Fruit fly (Drosophila melanogaster) whole organism, prepupa: ENCODE results near the gene Hers.

Source experiments
- Blimp-1 ChIP-seq: fragments of 200-800 bp; sonication (Bioruptor generic); optimal IDR thresholded peaks from 3 replicates; lab custom pipeline; 2017; ENCODE audit warnings: missing biosample characterization, missing genetic modification characterization, mild to moderate bottlenecking, moderate library complexity, missing genetic modification reagents
- CG10669 ChIP-seq: fragments of 200-800 bp; sonication (Bioruptor generic); optimal IDR thresholded peaks from 3 replicates; lab custom pipeline; 2018; ENCODE audit warnings: missing biosample characterization, mild to moderate bottlenecking, missing genetic modification characterization, moderate library complexity
- CG11294 ChIP-seq: fragments of 200-800 bp; sonication (Bioruptor generic); IDR thresholded peaks from 2 replicates; pipeline ENCODE4 v1.3.6; 2022; ENCODE audit warnings: missing biosample characterization, missing genetic modification characterization
- CG1621 ChIP-seq: fragments of 200-800 bp; sonication (Bioruptor generic); optimal IDR thresholded peaks from 3 replicates; lab custom pipeline; 2018; ENCODE audit warnings: missing biosample characterization, mild to moderate bottlenecking, missing genetic modification characterization
- CG16779 ChIP-seq: fragments of 200-800 bp; sonication (Bioruptor generic); optimal IDR thresholded peaks from 3 replicates; lab custom pipeline; 2017; ENCODE audit warnings: missing biosample characterization, mild to moderate bottlenecking, missing genetic modification characterization
- CG3032 ChIP-seq: fragments of 200-800 bp; optimal IDR thresholded peaks from 2 replicates; lab custom pipeline; 2019; ENCODE audit warnings: missing biosample characterization, mild to moderate bottlenecking, missing genetic modification characterization, moderate library complexity
- CG31627 ChIP-seq: fragments of 200-800 bp; sonication (Bioruptor generic); optimal IDR thresholded peaks from 3 replicates; lab custom pipeline; 2016; ENCODE audit warnings: missing biosample characterization, missing genetic modification characterization
- CG32006 ChIP-seq: fragments of 200-800 bp; sonication (Bioruptor generic); optimal IDR thresholded peaks from 3 replicates; lab custom pipeline; 2017; ENCODE audit warnings: missing biosample characterization, mild to moderate bottlenecking, missing genetic modification characterization
- CG34406 ChIP-seq: fragments of 200-800 bp; sonication (Bioruptor generic); optimal IDR thresholded peaks from 3 replicates; lab custom pipeline; 2016; ENCODE audit warnings: missing biosample characterization, missing genetic modification characterization
- CG3919 ChIP-seq: fragments of 200-800 bp; sonication (Bioruptor generic); optimal IDR thresholded peaks from 3 replicates; lab custom pipeline; 2016; ENCODE audit warnings: missing biosample characterization, missing genetic modification characterization
- CG6163 ChIP-seq: fragments of 200-800 bp; sonication (Bioruptor generic); IDR thresholded peaks from 3 replicates; pipeline ENCODE4 v1.3.6; 2022; ENCODE audit warnings: missing biosample characterization, missing genetic modification characterization
- CG6276 ChIP-seq: fragments of 200-800 bp; sonication (Bioruptor generic); optimal IDR thresholded peaks from 2 replicates; lab custom pipeline; 2017; ENCODE audit warnings: missing biosample characterization, mild to moderate bottlenecking, missing genetic modification characterization
- CG6792 ChIP-seq: fragments of 200-800 bp; sonication (Bioruptor generic); optimal IDR thresholded peaks from 3 replicates; lab custom pipeline; 2016; ENCODE audit warnings: missing biosample characterization, missing genetic modification characterization
- CG6808 ChIP-seq: fragments of 200-800 bp; sonication (Bioruptor generic); optimal IDR thresholded peaks from 3 replicates; lab custom pipeline; 2017; ENCODE audit warnings: missing biosample characterization, missing genetic modification characterization, mild to moderate bottlenecking, moderate library complexity, missing genetic modification reagents
- CG7368 ChIP-seq: fragments of 200-800 bp; sonication (Bioruptor generic); optimal IDR thresholded peaks from 3 replicates; lab custom pipeline; 2016; ENCODE audit warnings: missing biosample characterization, missing genetic modification characterization
- CG8119 ChIP-seq: fragments of 200-800 bp; sonication (Bioruptor generic); IDR thresholded peaks from 3 replicates; pipeline ENCODE4 v1.3.6; 2022; ENCODE audit warnings: missing biosample characterization, missing genetic modification characterization
- CG8319 ChIP-seq: fragments of 200-800 bp; sonication (Bioruptor generic); optimal IDR thresholded peaks from 3 replicates; lab custom pipeline; 2016; ENCODE audit warnings: missing biosample characterization, missing genetic modification characterization
- CG8632 ChIP-seq: fragments of 200-800 bp; sonication (Bioruptor generic); optimal IDR thresholded peaks from 3 replicates; lab custom pipeline; 2016; ENCODE audit warnings: missing biosample characterization, missing genetic modification characterization
- Eip75B ChIP-seq: fragments of 200-800 bp; sonication (Bioruptor generic); optimal IDR thresholded peaks from 3 replicates; lab custom pipeline; 2016; ENCODE audit warnings: missing biosample characterization, missing genetic modification characterization
- Eip78C ChIP-seq: fragments of 200-800 bp; sonication (Bioruptor generic); peaks from one replicate; lab custom pipeline; 2016; ENCODE audit warnings: missing biosample characterization, missing genetic modification characterization
- Eip93F ChIP-seq: fragments of 200-800 bp; sonication (Bioruptor generic); optimal IDR thresholded peaks from 2 replicates; lab custom pipeline; 2016; ENCODE audit warnings: missing biosample characterization, mild to moderate bottlenecking, missing genetic modification characterization
- Ets21C ChIP-seq: fragments of 200-800 bp; sonication (Bioruptor generic); optimal IDR thresholded peaks from 3 replicates; lab custom pipeline; 2016; ENCODE audit warnings: missing biosample characterization, missing genetic modification characterization
- Ets96B ChIP-seq: fragments of 200-800 bp; optimal IDR thresholded peaks from 2 replicates; lab custom pipeline; 2019; ENCODE audit warnings: missing biosample characterization, mild to moderate bottlenecking, missing genetic modification characterization, moderate library complexity
- Hr38 ChIP-seq: sonication (Bioruptor generic); optimal IDR thresholded peaks from 2 replicates; lab custom pipeline; 2016; ENCODE audit warnings: missing biosample characterization, missing genetic modification characterization
- Hr39 ChIP-seq: fragments of 200-800 bp; sonication (Bioruptor generic); optimal IDR thresholded peaks from 2 replicates; lab custom pipeline; 2016; ENCODE audit warnings: missing biosample characterization, missing genetic modification characterization
- Hr4 ChIP-seq: fragments of 200-800 bp; sonication (Bioruptor generic); optimal IDR thresholded peaks from 3 replicates; lab custom pipeline; 2016; ENCODE audit warnings: missing biosample characterization, missing genetic modification characterization
- Lpt ChIP-seq: fragments of 200-800 bp; sonication (Bioruptor generic); optimal IDR thresholded peaks from 3 replicates; lab custom pipeline; 2016; ENCODE audit warnings: missing biosample characterization, missing genetic modification characterization
- Met ChIP-seq: fragments of 200-800 bp; sonication (Bioruptor generic); optimal IDR thresholded peaks from 3 replicates; lab custom pipeline; 2016; ENCODE audit warnings: missing biosample characterization, missing genetic modification characterization
- OdsH ChIP-seq: fragments of 200-800 bp; sonication (Bioruptor generic); optimal IDR thresholded peaks from 3 replicates; lab custom pipeline; 2016; ENCODE audit warnings: missing biosample characterization, missing genetic modification characterization
- Smox ChIP-seq: fragments of 200-800 bp; sonication (Bioruptor generic); optimal IDR thresholded peaks from 3 replicates; lab custom pipeline; 2016; ENCODE audit warnings: missing biosample characterization, missing genetic modification characterization
- Sox102F ChIP-seq: fragments of 200-800 bp; sonication (Bioruptor generic); optimal IDR thresholded peaks from 2 replicates; lab custom pipeline; 2016; ENCODE audit warnings: missing biosample characterization, mild to moderate bottlenecking, missing genetic modification characterization
- Sox14 ChIP-seq: fragments of 200-800 bp; sonication (Bioruptor generic); optimal IDR thresholded peaks from 3 replicates; lab custom pipeline; 2016; ENCODE audit warnings: missing biosample characterization, missing genetic modification characterization
- Sox15 ChIP-seq: fragments of 200-800 bp; sonication (Bioruptor generic); optimal IDR thresholded peaks from 3 replicates; lab custom pipeline; 2016; ENCODE audit warnings: missing biosample characterization, missing genetic modification characterization
- acj6 ChIP-seq: fragments of 200-800 bp; sonication (Bioruptor generic); optimal IDR thresholded peaks from 3 replicates; lab custom pipeline; 2016; ENCODE audit warnings: missing biosample characterization, missing genetic modification characterization
- cyc ChIP-seq: fragments of 200-800 bp; sonication (Bioruptor generic); optimal IDR thresholded peaks from 3 replicates; lab custom pipeline; 2016; ENCODE audit warnings: missing biosample characterization, missing genetic modification characterization
- dsx ChIP-seq: fragments of 200-800 bp; optimal IDR thresholded peaks from 3 replicates; lab custom pipeline; 2019; ENCODE audit warnings: missing biosample characterization, mild to moderate bottlenecking, missing genetic modification characterization, moderate library complexity; ENCODE audit not compliant: poor library complexity, severe bottlenecking
- eg ChIP-seq: fragments of 200-800 bp; sonication (Bioruptor generic); IDR thresholded peaks from 3 replicates; pipeline ENCODE4 v1.3.6; 2022; ENCODE audit warnings: missing biosample characterization, missing genetic modification characterization
- esn ChIP-seq: fragments of 200-800 bp; sonication (Bioruptor generic); optimal IDR thresholded peaks from 2 replicates; lab custom pipeline; 2016; ENCODE audit warnings: missing biosample characterization, mild to moderate bottlenecking, missing genetic modification characterization, moderate library complexity
- fd59A ChIP-seq: fragments of 200-800 bp; sonication (Bioruptor generic); optimal IDR thresholded peaks from 2 replicates; lab custom pipeline; 2017; ENCODE audit warnings: missing biosample characterization, mild to moderate bottlenecking, missing genetic modification characterization, missing genetic modification reagents
- fd85E ChIP-seq: fragments of 200-800 bp; sonication (Bioruptor generic); optimal IDR thresholded peaks from 3 replicates; lab custom pipeline; 2016; ENCODE audit warnings: missing biosample characterization, missing genetic modification characterization
- pdm3 ChIP-seq: fragments of 200-800 bp; sonication (Bioruptor generic); optimal IDR thresholded peaks from 3 replicates; lab custom pipeline; 2016; ENCODE audit warnings: missing biosample characterization, missing genetic modification characterization
- salr ChIP-seq, 2 experiments: fragments of 200-800 bp; sonication (Bioruptor generic); optimal IDR thresholded peaks; 3 replicates each; lab custom pipeline; 2016 to 2018; ENCODE audit warnings: missing biosample characterization in 2 of 2, missing genetic modification characterization in 2 of 2, mild to moderate bottlenecking in 1 of 2
- spab ChIP-seq: fragments of 200-800 bp; sonication (Bioruptor generic); optimal IDR thresholded peaks from 2 replicates; lab custom pipeline; 2017; ENCODE audit warnings: missing biosample characterization, mild to moderate bottlenecking, missing genetic modification characterization, missing genetic modification reagents
- ss ChIP-seq, 2 experiments: fragments of 200-800 bp; sonication (Bioruptor generic); optimal IDR thresholded peaks; 2 replicates in 1 of 2; 3 replicates in 1 of 2; lab custom pipeline; 2017 to 2018; ENCODE audit warnings: mild to moderate bottlenecking in 2 of 2, missing biosample characterization in 2 of 2, missing genetic modification characterization in 2 of 2, moderate library complexity in 1 of 2
- svp ChIP-seq: fragments of 200-800 bp; sonication (Bioruptor generic); peaks from one replicate; lab custom pipeline; 2016; ENCODE audit warnings: missing biosample characterization, missing genetic modification characterization
- topi ChIP-seq: fragments of 200-800 bp; sonication (Bioruptor generic); optimal IDR thresholded peaks from 3 replicates; lab custom pipeline; 2016; ENCODE audit warnings: missing biosample characterization, missing genetic modification characterization
- vri ChIP-seq: fragments of 200-800 bp; sonication (Bioruptor generic); optimal IDR thresholded peaks from 3 replicates; lab custom pipeline; 2016; ENCODE audit warnings: missing biosample characterization, mild to moderate bottlenecking, missing genetic modification characterization

Hers gene

dm6 chrX:19897328-19897990 lies 31.5 kb downstream of the Hers start:
- TF ChIP-seq salr (GFP tag; optimal IDR thresholded peaks at IDR 0.05; lab: Kevin White, UChicago), result no peak
- no peak for TF ChIP-seq esn (GFP tag; lab: Kevin White, UChicago)
- TF ChIP-seq topi (GFP tag; lab: Kevin White, UChicago), result no peak
- TF ChIP-seq OdsH (GFP tag; lab: Kevin White, UChicago), result no peak
- no peak for TF ChIP-seq Hr39 (GFP tag; lab: Kevin White, UChicago)
- TF ChIP-seq Hr38, result no peak
- no peak for TF ChIP-seq Lpt (GFP tag; lab: Kevin White, UChicago)
- peak in 1 of 2 experiments; percentile 7 for TF ChIP-seq ss (GFP tag; optimal IDR thresholded peaks at IDR 0.05; lab: Kevin White, UChicago)
- no peak for TF ChIP-seq Ets21C (GFP tag; lab: Kevin White, UChicago)
- no peak for TF ChIP-seq pdm3 (GFP tag; lab: Kevin White, UChicago)
- no peak for TF ChIP-seq CG34406 (GFP tag; lab: Kevin White, UChicago)
- peak; percentile 26 for TF ChIP-seq Ets96B
- peak; percentile 2 for TF ChIP-seq Sox14 (GFP tag; lab: Kevin White, UChicago)
- no peak for TF ChIP-seq CG8319
- no peak for TF ChIP-seq CG11294 (GFP tag; lab: Robert Waterston, UW)
- TF ChIP-seq vri (GFP tag; lab: Kevin White, UChicago), result no peak
- TF ChIP-seq CG8632 (GFP tag; lab: Kevin White, UChicago), result no peak
- TF ChIP-seq eg, result 0 out of 3 replicates have a peak, but pooled peaks have one; percentile 9
- peak; percentile 63 for TF ChIP-seq svp
- TF ChIP-seq CG8119 (GFP tag; lab: Robert Waterston, UW), result no peak
- no peak for TF ChIP-seq CG16779
- no peak for TF ChIP-seq CG6163
- TF ChIP-seq CG3919, result no peak
- TF ChIP-seq CG6792 (GFP tag; lab: Kevin White, UChicago), result no peak
- TF ChIP-seq Eip78C (GFP tag; lab: Kevin White, UChicago), result peak; percentile 50
- TF ChIP-seq fd85E (GFP tag; lab: Kevin White, UChicago), result no peak
- TF ChIP-seq cyc (GFP tag; lab: Kevin White, UChicago), result no peak
- TF ChIP-seq CG7368 (GFP tag; lab: Kevin White, UChicago), result no peak
- no peak for TF ChIP-seq CG6808 (GFP tag; lab: Kevin White, UChicago)
- TF ChIP-seq CG32006 (GFP tag; lab: Kevin White, UChicago), result peak; percentile 4
- TF ChIP-seq, all 60 proteins: peak for 7

dm6 chrX:19897991-19898473 lies 32.1 kb downstream of the Hers start:
- TF ChIP-seq fd85E (GFP tag; lab: Kevin White, UChicago) (no peak), Eip75B (GFP tag; lab: Kevin White, UChicago) (peak; percentile 22), acj6 (no peak), OdsH (GFP tag; lab: Kevin White, UChicago) (no peak), ss (GFP tag; optimal IDR thresholded peaks at IDR 0.05; lab: Kevin White, UChicago) (peak in 1 of 2 experiments; percentile 44), Lpt (GFP tag; lab: Kevin White, UChicago) (no peak), CG7368 (GFP tag; lab: Kevin White, UChicago) (no peak), Blimp-1 (no peak), Sox102F (GFP tag; lab: Kevin White, UChicago) (no peak), topi (GFP tag; lab: Kevin White, UChicago) (no peak), Eip93F (no peak), salr (GFP tag; optimal IDR thresholded peaks at IDR 0.05; lab: Kevin White, UChicago) (no peak), Sox15 (no peak), CG6792 (GFP tag; lab: Kevin White, UChicago) (no peak), Ets96B (no peak), CG6163 (no peak), Met (GFP tag; lab: Kevin White, UChicago) (no peak), CG32006 (GFP tag; lab: Kevin White, UChicago) (peak; percentile 12), Smox (GFP tag; lab: Kevin White, UChicago) (no peak), Eip78C (GFP tag; lab: Kevin White, UChicago) (peak; percentile 43), Ets21C (GFP tag; lab: Kevin White, UChicago) (no peak), spab (GFP tag; lab: Kevin White, UChicago) (no peak), dsx (GFP tag; lab: Kevin White, UChicago) (no peak), CG31627 (GFP tag; lab: Kevin White, UChicago) (no peak), CG1621 (tag; lab: Kevin White, UChicago) (no peak), CG6276 (no peak), fd59A (GFP tag; lab: Kevin White, UChicago) (no peak), pdm3 (GFP tag; lab: Kevin White, UChicago) (no peak), CG8119 (GFP tag; lab: Robert Waterston, UW) (no peak), cyc (GFP tag; lab: Kevin White, UChicago) (no peak), Hr38 (no peak), svp (peak; percentile 31), Hr4 (GFP tag; lab: Kevin White, UChicago) (no peak), CG10669 (no peak), CG3032 (tag; lab: Kevin White, UChicago) (no peak)
